Worm (Caenorhabditis elegans): ENCODE data around the gene aqp-10.

The aqp-10 gene

ce11 chrII:9742784-9743183, 26.9 kb downstream of the aqp-10 start, which contains the start of gene pno-1:
Gene pno-1 (minus strand): TSS chrII:9742884.
- TF ChIP-seq lsy-12 (tag; optimal IDR thresholded peaks at IDR 0.05) (no peak), ceh-16 (tag; optimal IDR thresholded peaks at IDR 0.05) (no peak), unc-62 (GFP tag; optimal IDR thresholded peaks at IDR 0.05) (no peak), ceh-82 (tag; optimal IDR thresholded peaks at IDR 0.05) (no peak), nhr-28 (tag; optimal IDR thresholded peaks at IDR 0.05) (no peak)

DNA sequence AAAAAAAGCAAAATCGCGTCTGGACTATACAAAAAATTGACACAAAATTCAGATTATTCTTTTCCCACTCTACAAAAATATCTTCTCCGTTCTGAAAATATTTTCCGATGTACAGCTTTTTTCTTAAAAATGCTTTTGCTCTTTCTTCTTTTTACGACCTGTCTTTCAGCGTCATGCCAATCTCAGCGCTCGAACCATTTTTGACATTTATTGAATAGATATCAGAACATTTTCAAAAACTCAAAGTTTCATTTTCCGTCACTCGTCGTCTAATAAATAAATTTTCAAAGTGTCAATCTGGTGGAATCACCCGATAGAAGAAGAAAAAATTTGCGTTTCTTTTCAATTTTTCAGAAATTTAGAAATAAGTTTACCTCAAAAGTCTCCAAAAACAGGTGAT, 28.2 kb downstream of the aqp-10 start:
- TF ChIP-seq mml-1 (tag; optimal IDR thresholded peaks at IDR 0.05) = no peak
- no peak for TF ChIP-seq unc-39 (tag; optimal IDR thresholded peaks at IDR 0.05)
- TF ChIP-seq ceh-82 (tag; optimal IDR thresholded peaks at IDR 0.05) = no peak
- TF ChIP-seq unc-62 (GFP tag; optimal IDR thresholded peaks at IDR 0.05) = no peak
- no peak for TF ChIP-seq pqm-1 (tag; optimal IDR thresholded peaks at IDR 0.05)
- no peak for TF ChIP-seq jun-1 (tag; optimal IDR thresholded peaks at IDR 0.05)
- TF ChIP-seq egl-27 (tag; optimal IDR thresholded peaks at IDR 0.05) = no peak
- peak; percentile 49 for TF ChIP-seq elt-2 (tag; optimal IDR thresholded peaks at IDR 0.05)

DNA sequence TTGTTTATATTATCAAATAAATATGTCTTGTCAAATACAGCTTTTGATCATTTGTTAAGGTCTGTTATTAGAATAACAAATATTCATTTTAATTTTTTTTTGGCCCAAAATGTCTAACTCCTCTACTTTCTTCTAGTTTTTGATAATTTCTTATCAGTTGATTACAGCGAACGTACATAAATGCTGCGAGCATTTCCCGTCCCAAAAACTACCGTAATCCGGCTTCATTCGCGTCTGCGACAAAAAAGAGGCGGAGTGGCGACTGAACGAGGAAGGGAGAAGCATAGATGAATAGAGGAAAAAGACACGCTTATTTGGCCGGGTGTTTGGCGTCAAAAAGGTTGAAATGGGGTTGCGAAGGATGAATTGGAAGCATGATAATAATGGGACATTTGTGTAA, 29.1 kb downstream of the aqp-10 start:
- TF ChIP-seq elt-2 (tag; optimal IDR thresholded peaks at IDR 0.05) (peak; percentile 94), nhr-77 (tag; optimal IDR thresholded peaks at IDR 0.05) (no peak), pqm-1 (tag; optimal IDR thresholded peaks at IDR 0.05) (peak; percentile 83), fkh-2 (tag; optimal IDR thresholded peaks at IDR 0.05) (no peak), pha-4 (tag; optimal IDR thresholded peaks at IDR 0.05) (peak; percentile 50), nfya-1 (tag; optimal IDR thresholded peaks at IDR 0.05; ENCODE audit: insufficient read depth) (peak; percentile 34), sea-2 (GFP tag; optimal IDR thresholded peaks at IDR 0.05) (no peak), egl-5 (tag; optimal IDR thresholded peaks at IDR 0.05) (no peak)

- TF ChIP-seq pha-4 (tag; optimal IDR thresholded peaks at IDR 0.05) = peak; percentile 29
- TF ChIP-seq nhr-67 (tag; optimal IDR thresholded peaks at IDR 0.05) = no peak
- TF ChIP-seq ztf-4 (tag; optimal IDR thresholded peaks at IDR 0.05) = no peak
- TF ChIP-seq nhr-76 (tag; optimal IDR thresholded peaks at IDR 0.05) = no peak
- peak; percentile 81 for TF ChIP-seq pqm-1 (tag; optimal IDR thresholded peaks at IDR 0.05)
- TF ChIP-seq lsy-12 (tag; optimal IDR thresholded peaks at IDR 0.05) = no peak
- TF ChIP-seq snpc-4 (tag; optimal IDR thresholded peaks at IDR 0.05) = peak; percentile 16
- TF ChIP-seq unc-62 (GFP tag; optimal IDR thresholded peaks at IDR 0.05) = no peak
- no peak for TF ChIP-seq zag-1 (tag; optimal IDR thresholded peaks at IDR 0.05)
- TF ChIP-seq ceh-82 (tag; optimal IDR thresholded peaks at IDR 0.05) = no peak
- no peak for TF ChIP-seq ceh-16 (tag; optimal IDR thresholded peaks at IDR 0.05)
- peak; percentile 25 for TF ChIP-seq ama-1 (optimal IDR thresholded peaks at IDR 0.05)
- peak; percentile 15 for TF ChIP-seq ceh-28 (tag; optimal IDR thresholded peaks at IDR 0.05)
- no peak for TF ChIP-seq nhr-77 (tag; optimal IDR thresholded peaks at IDR 0.05)
- TF ChIP-seq elt-1 (tag; optimal IDR thresholded peaks at IDR 0.05) = no peak
- TF ChIP-seq eor-1 (tag; optimal IDR thresholded peaks at IDR 0.05) = no peak
- TF ChIP-seq jun-1 (tag; optimal IDR thresholded peaks at IDR 0.05) = no peak
- peak; percentile 28 for TF ChIP-seq nfya-1 (tag; optimal IDR thresholded peaks at IDR 0.05; ENCODE audit: insufficient read depth)
- no peak for TF ChIP-seq nhr-237 (tag; optimal IDR thresholded peaks at IDR 0.05)
- peak; percentile 96 for TF ChIP-seq elt-2 (tag; optimal IDR thresholded peaks at IDR 0.05)
Observed at ce11 chrII:9738820-9739219, 30.8 kb downstream of the aqp-10 start.

ce11 chrII:9735785-9736184, 33.9 kb downstream of the aqp-10 start:
- peak; percentile 51 for TF ChIP-seq nfya-1 (tag; optimal IDR thresholded peaks at IDR 0.05; ENCODE audit: insufficient read depth)
- TF ChIP-seq egl-5 (tag; optimal IDR thresholded peaks at IDR 0.05) = no peak
- TF ChIP-seq ZK546.5 (tag; optimal IDR thresholded peaks at IDR 0.05) = no peak

- peak; percentile 43 for TF ChIP-seq elt-2 (tag; optimal IDR thresholded peaks at IDR 0.05)
Observed at ce11 chrII:9731810-9732209, 37.8 kb downstream of the aqp-10 start, which contains the start of gene mab-3. Gene mab-3 (plus strand): TSS chrII:9732137.

DNA sequence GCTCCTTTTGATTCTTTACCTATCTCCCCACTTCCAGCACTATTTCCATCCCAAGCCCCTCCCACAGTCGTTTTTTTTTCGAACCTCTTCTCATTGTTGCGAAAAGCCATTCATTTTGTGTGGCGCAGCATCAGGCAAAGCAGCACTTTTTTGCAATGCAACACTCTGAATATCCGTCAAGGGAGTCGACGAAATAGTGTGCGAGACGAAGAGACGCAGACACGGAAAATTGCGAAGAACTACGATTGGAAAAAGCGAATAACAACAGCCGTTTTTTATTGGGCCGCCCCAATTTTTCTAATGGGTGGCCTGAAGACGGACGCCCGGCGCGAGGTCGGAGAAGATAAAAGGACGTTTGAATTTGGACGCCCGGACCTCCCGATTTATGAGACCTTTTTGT, 39.8 kb downstream of the aqp-10 start:
- TF ChIP-seq egl-5 (tag; optimal IDR thresholded peaks at IDR 0.05) = peak; percentile 40
- TF ChIP-seq hmg-11 (tag; optimal IDR thresholded peaks at IDR 0.05) = peak; percentile 19
- TF ChIP-seq unc-62 (GFP tag; optimal IDR thresholded peaks at IDR 0.05) = no peak
- peak; percentile 20 for TF ChIP-seq nfya-1 (tag; optimal IDR thresholded peaks at IDR 0.05; ENCODE audit: insufficient read depth)

All from whole organism, L3 larva.